Worm (Caenorhabditis elegans): ENCODE results near the gene C44H9.7.

DNA sequence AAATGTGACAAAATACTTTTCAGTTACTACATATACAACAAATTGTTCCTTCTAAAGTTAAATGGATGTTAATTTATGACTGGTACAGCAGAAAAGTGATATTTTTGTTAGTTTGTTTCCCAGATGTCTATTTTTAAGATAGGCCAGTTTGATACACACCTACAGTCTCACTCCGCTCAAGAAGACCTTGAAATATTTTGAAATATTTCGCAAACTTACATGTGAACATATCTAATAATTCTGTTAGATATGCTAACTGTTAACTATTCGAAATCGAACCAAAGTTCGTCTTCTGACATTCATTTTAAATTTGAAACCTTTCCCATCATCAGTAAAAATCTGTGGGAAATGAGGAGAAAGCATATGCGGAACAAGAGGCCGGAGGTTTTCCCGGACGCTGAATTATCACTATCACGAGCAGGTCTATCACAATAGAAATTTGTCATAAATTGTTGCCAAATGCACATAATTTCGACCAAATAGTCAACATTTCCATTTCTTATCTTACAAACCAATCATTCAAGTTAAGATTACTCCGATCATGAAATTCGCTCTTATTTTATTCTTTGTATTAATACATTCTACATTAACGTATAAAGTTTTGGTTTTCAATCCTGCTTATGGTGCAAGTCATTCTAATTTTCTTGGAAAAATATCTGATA, 34.7 kb downstream of the C44H9.7 start, which contains the start of the genes ZC443.4 and ugt-18:
- TF ChIP-seq klf-2 (GFP tag; conservative IDR thresholded peaks at IDR 0.05): no peak
- TF ChIP-seq T22C8.4 (GFP tag; IDR thresholded peaks at IDR 0.05): no peak
- no peak for TF ChIP-seq ztf-23 (GFP tag; IDR thresholded peaks at IDR 0.05)
- no peak for TF ChIP-seq cog-1 (tag; optimal IDR thresholded peaks at IDR 0.05)
- TF ChIP-seq med-1 (GFP tag; optimal IDR thresholded peaks at IDR 0.05; ENCODE audit: insufficient read depth): no peak
